Worm (Caenorhabditis elegans) whole organism, L4 larva: ENCODE results near the gene ntp-1.

Source experiments
- F37D6.2 ChIP-seq: sonication (generic microtip); optimal IDR thresholded peaks from 2 replicates; lab custom pipeline; 2016; ENCODE audit warnings: mild to moderate bottlenecking, missing genetic modification characterization, missing compliant biosample characterization
- F49E8.2 ChIP-seq: sonication (generic microtip); optimal IDR thresholded peaks from 2 replicates; lab custom pipeline; 2016; ENCODE audit warnings: missing compliant biosample characterization, mild to moderate bottlenecking, missing genetic modification characterization, borderline replicate concordance
- T20F7.1 ChIP-seq: fragments of 200-800 bp; sonication (Bioruptor generic); optimal IDR thresholded peaks from 2 replicates; lab custom pipeline; 2018; ENCODE audit warnings: mild to moderate bottlenecking, missing genetic modification characterization, missing compliant biosample characterization
- Y75B8A.6 ChIP-seq: fragments of 200-800 bp; sonication (Bioruptor generic); IDR thresholded peaks from 2 replicates; pipeline ENCODE4 v1.3.6; 2022; ENCODE audit warnings: missing genetic modification reagents, missing genetic modification characterization, missing compliant biosample characterization
- ZK337.2 ChIP-seq: fragments of 200-800 bp; sonication (Bioruptor generic); IDR thresholded peaks from 2 replicates; pipeline ENCODE4 v1.3.6; 2022; ENCODE audit warnings: missing genetic modification reagents, missing genetic modification characterization, missing compliant biosample characterization
- aha-1 ChIP-seq: fragments of 150-350 bp; peaks from one replicate; lab custom pipeline; 2014; ENCODE audit warnings: missing biosample characterization, missing genetic modification characterization
- ceh-32 ChIP-seq: sonication (generic microtip); optimal IDR thresholded peaks from 2 replicates; lab custom pipeline; 2016; ENCODE audit warnings: mild to moderate bottlenecking, missing genetic modification characterization, missing compliant biosample characterization; ENCODE audit not compliant: poor library complexity
- ceh-44 ChIP-seq: fragments of 200-800 bp; sonication (Bioruptor generic); IDR thresholded peaks from 2 replicates; pipeline ENCODE4 v1.3.6; 2022; ENCODE audit warnings: missing genetic modification reagents, missing genetic modification characterization, missing compliant biosample characterization
- ceh-82 ChIP-seq: sonication (generic microtip); optimal IDR thresholded peaks from 2 replicates; lab custom pipeline; 2017; ENCODE audit warnings: missing biosample characterization, missing genetic modification characterization
- daf-16 ChIP-seq, 3 experiments: sonication (generic microtip); optimal IDR thresholded peaks; 2 replicates each; lab custom pipeline; 2016 to 2017; ENCODE audit warnings: missing genetic modification characterization in 3 of 3, missing genetic modification reagents in 3 of 3, mild to moderate bottlenecking in 2 of 3, missing compliant biosample characterization in 2 of 3, missing biosample characterization in 1 of 3, moderate library complexity in 1 of 3
- dmd-6 ChIP-seq: fragments of 200-800 bp; sonication (Bioruptor generic); IDR thresholded peaks from 2 replicates; pipeline ENCODE4 v1.3.6; 2022; ENCODE audit warnings: missing genetic modification reagents, missing genetic modification characterization, missing compliant biosample characterization
- duxl-1 ChIP-seq: sonication (generic microtip); optimal IDR thresholded peaks from 2 replicates; lab custom pipeline; 2016; ENCODE audit warnings: mild to moderate bottlenecking, missing genetic modification characterization, moderate library complexity, missing compliant biosample characterization; ENCODE audit not compliant: poor library complexity
- dve-1 ChIP-seq: sonication (generic microtip); optimal IDR thresholded peaks from 2 replicates; lab custom pipeline; 2017; ENCODE audit warnings: antibody characterized with exemption, mild to moderate bottlenecking, missing genetic modification characterization, missing compliant biosample characterization; ENCODE audit not compliant: insufficient read depth
- egl-43 ChIP-seq: fragments of 200-800 bp; sonication (Bioruptor generic); IDR thresholded peaks from 2 replicates; pipeline ENCODE4 v1.3.6; 2022; ENCODE audit warnings: missing genetic modification reagents, missing genetic modification characterization, missing compliant biosample characterization
- gei-8 ChIP-seq: fragments of 200-800 bp; sonication (Bioruptor generic); optimal IDR thresholded peaks from 2 replicates; lab custom pipeline; 2018; ENCODE audit warnings: mild to moderate bottlenecking, missing genetic modification characterization, missing compliant biosample characterization
- hlh-11 ChIP-seq: fragments of 200-800 bp; sonication (Bioruptor generic); optimal IDR thresholded peaks from 2 replicates; lab custom pipeline; 2018; ENCODE audit warnings: mild to moderate bottlenecking, missing genetic modification characterization, missing compliant biosample characterization
- jun-1 ChIP-seq: fragments of 150-350 bp; optimal IDR thresholded peaks from 2 replicates; lab custom pipeline; 2014; ENCODE audit warnings: missing biosample characterization, missing genetic modification reagents, missing genetic modification characterization
- lin-13 ChIP-seq: fragments of 150-350 bp; optimal IDR thresholded peaks from 2 replicates; lab custom pipeline; 2014; ENCODE audit warnings: missing biosample characterization, missing genetic modification reagents, missing genetic modification characterization
- lin-29 ChIP-seq: fragments of 200-800 bp; sonication (Bioruptor generic); IDR thresholded peaks from 2 replicates; pipeline ENCODE4 v1.3.6; 2022; ENCODE audit warnings: missing genetic modification reagents, missing genetic modification characterization, missing compliant biosample characterization
- lin-39 ChIP-seq: fragments of 150-350 bp; optimal IDR thresholded peaks from 2 replicates; lab custom pipeline; 2014; ENCODE audit warnings: missing biosample characterization, missing genetic modification reagents, missing genetic modification characterization
- lir-3 ChIP-seq: sonication (generic microtip); optimal IDR thresholded peaks from 2 replicates; lab custom pipeline; 2016; ENCODE audit warnings: mild to moderate bottlenecking, missing genetic modification characterization, missing compliant biosample characterization
- lsy-2 ChIP-seq, 2 experiments: fragments of 150-350 bp in 1 of 2; sonication (generic microtip) in 1 of 2; optimal IDR thresholded peaks; 2 replicates each; lab custom pipeline; 2014 to 2017; ENCODE audit warnings: missing biosample characterization in 2 of 2, missing genetic modification characterization in 2 of 2
- madf-5 ChIP-seq, 2 experiments: fragments of 200-800 bp; sonication (Bioruptor generic); IDR thresholded peaks; 2 replicates each; pipeline ENCODE4 v1.3.6; 2022; ENCODE audit warnings: missing compliant biosample characterization in 2 of 2, missing genetic modification characterization in 2 of 2
- mdt-29 ChIP-seq: fragments of 200-800 bp; sonication (Bioruptor generic); IDR thresholded peaks from 2 replicates; pipeline ENCODE4 v1.3.6; 2022; ENCODE audit warnings: missing genetic modification reagents, missing genetic modification characterization, missing compliant biosample characterization
- mep-1 ChIP-seq: fragments of 150-350 bp; sonication (generic microtip); optimal IDR thresholded peaks from 3 replicates; lab custom pipeline; 2014; ENCODE audit warnings: missing biosample characterization, missing genetic modification characterization
- mxl-2 ChIP-seq: fragments of 200-800 bp; sonication (Bioruptor generic); conservative IDR thresholded peaks from 2 replicates; pipeline ENCODE4 v1.3.6; 2022; ENCODE audit warnings: missing genetic modification reagents, missing genetic modification characterization, missing compliant biosample characterization
- mxl-3 ChIP-seq: fragments of 200-800 bp; sonication (Bioruptor generic); optimal IDR thresholded peaks from 2 replicates; lab custom pipeline; 2018; ENCODE audit warnings: mild to moderate bottlenecking, missing genetic modification characterization, missing compliant biosample characterization
- nhr-10 ChIP-seq: fragments of 150-350 bp; optimal IDR thresholded peaks from 2 replicates; lab custom pipeline; 2014; ENCODE audit warnings: missing biosample characterization, missing genetic modification characterization
- nhr-102 ChIP-seq: sonication (generic microtip); optimal IDR thresholded peaks from 2 replicates; lab custom pipeline; 2016; ENCODE audit warnings: mild to moderate bottlenecking, missing genetic modification characterization, moderate library complexity, missing compliant biosample characterization
- nhr-11 ChIP-seq: fragments of 150-350 bp; optimal IDR thresholded peaks from 2 replicates; lab custom pipeline; 2014; ENCODE audit warnings: missing biosample characterization, missing genetic modification characterization
- nhr-111 ChIP-seq: fragments of 200-800 bp; sonication (Bioruptor generic); optimal IDR thresholded peaks from 2 replicates; lab custom pipeline; 2018; ENCODE audit warnings: mild to moderate bottlenecking, missing genetic modification characterization, missing compliant biosample characterization
- nhr-237 ChIP-seq: sonication (generic microtip); optimal IDR thresholded peaks from 2 replicates; lab custom pipeline; 2017; ENCODE audit warnings: missing biosample characterization, missing genetic modification characterization
- nhr-25 ChIP-seq: sonication (generic microtip); optimal IDR thresholded peaks from 2 replicates; lab custom pipeline; 2017; ENCODE audit warnings: missing genetic modification characterization, mild to moderate bottlenecking, missing compliant biosample characterization, antibody characterized with exemption, moderate library complexity, borderline replicate concordance; ENCODE audit not compliant: insufficient read depth
- nhr-28 ChIP-seq: fragments of 150-350 bp; optimal IDR thresholded peaks from 2 replicates; lab custom pipeline; 2014; ENCODE audit warnings: missing biosample characterization, missing genetic modification characterization
- nhr-41 ChIP-seq: fragments of 200-800 bp; sonication (Bioruptor generic); IDR thresholded peaks from 2 replicates; pipeline ENCODE4 v1.3.6; 2022; ENCODE audit warnings: missing genetic modification reagents, missing genetic modification characterization, missing compliant biosample characterization
- nhr-42 ChIP-seq: fragments of 200-800 bp; sonication (Bioruptor generic); IDR thresholded peaks from 2 replicates; pipeline ENCODE4 v1.3.6; 2022; ENCODE audit warnings: missing genetic modification characterization, missing compliant biosample characterization
- nhr-6 ChIP-seq: fragments of 150-350 bp; optimal IDR thresholded peaks from 2 replicates; lab custom pipeline; 2014; ENCODE audit warnings: missing biosample characterization, missing genetic modification characterization
- nhr-77 ChIP-seq: fragments of 150-350 bp; optimal IDR thresholded peaks from 2 replicates; lab custom pipeline; 2014; ENCODE audit warnings: missing biosample characterization, missing genetic modification characterization
- pha-4 ChIP-seq, 2 experiments: fragments of 150-350 bp in 1 of 2; fragments of 200-800 bp in 1 of 2; sonication (Bioruptor generic) in 1 of 2; IDR thresholded peaks in 1 of 2; optimal IDR thresholded peaks in 1 of 2; 2 replicates each; pipeline versions ENCODE4 v1.3.6 to Lab custom; 2014 to 2022; ENCODE audit warnings: missing genetic modification characterization in 2 of 2, missing genetic modification reagents in 2 of 2, missing biosample characterization in 1 of 2, missing compliant biosample characterization in 1 of 2
- pqm-1 ChIP-seq: sonication (generic microtip); optimal IDR thresholded peaks from 2 replicates; lab custom pipeline; 2017; ENCODE audit warnings: missing biosample characterization, missing genetic modification characterization
- skn-1 ChIP-seq: fragments of 150-350 bp; optimal IDR thresholded peaks from 2 replicates; lab custom pipeline; 2014; ENCODE audit warnings: missing biosample characterization, missing genetic modification characterization
- snpc-1.2 ChIP-seq: fragments of 200-800 bp; sonication (Bioruptor generic); IDR thresholded peaks from 2 replicates; pipeline ENCODE4 v1.3.6; 2022; ENCODE audit warnings: missing genetic modification reagents, missing genetic modification characterization, missing compliant biosample characterization
- snpc-4 ChIP-seq: fragments of 150-350 bp; optimal IDR thresholded peaks from 2 replicates; lab custom pipeline; 2014; ENCODE audit warnings: missing biosample characterization, missing genetic modification characterization
- tag-97 ChIP-seq: fragments of 200-800 bp; sonication (Bioruptor generic); IDR thresholded peaks from 2 replicates; pipeline ENCODE4 v1.3.6; 2022; ENCODE audit warnings: missing genetic modification characterization, missing compliant biosample characterization
- tra-1 ChIP-seq: fragments of 200-800 bp; sonication (Bioruptor generic); IDR thresholded peaks from 2 replicates; pipeline ENCODE4 v1.3.6; 2022; ENCODE audit warnings: missing genetic modification reagents, missing genetic modification characterization, missing compliant biosample characterization
- unc-130 ChIP-seq: sonication (generic microtip); optimal IDR thresholded peaks from 2 replicates; lab custom pipeline; 2016; ENCODE audit warnings: missing genetic modification reagents, missing genetic modification characterization, missing compliant biosample characterization
- vab-7 ChIP-seq: fragments of 200-800 bp; sonication (Bioruptor generic); IDR thresholded peaks from 2 replicates; pipeline ENCODE4 v1.3.6; 2022; ENCODE audit warnings: missing genetic modification reagents, missing genetic modification characterization, missing compliant biosample characterization
- zag-1 ChIP-seq: fragments of 150-350 bp; optimal IDR thresholded peaks from 2 replicates; lab custom pipeline; 2014; ENCODE audit warnings: missing biosample characterization, missing genetic modification characterization
- zfp-3 ChIP-seq: fragments of 200-800 bp; sonication (Bioruptor generic); conservative IDR thresholded peaks from 2 replicates; pipeline ENCODE4 v1.3.6; 2022; ENCODE audit warnings: missing genetic modification reagents, missing genetic modification characterization, missing compliant biosample characterization
- ztf-11 ChIP-seq: fragments of 150-350 bp; optimal IDR thresholded peaks from 2 replicates; lab custom pipeline; 2014; ENCODE audit warnings: missing biosample characterization, missing genetic modification characterization

The ntp-1 gene

DNA sequence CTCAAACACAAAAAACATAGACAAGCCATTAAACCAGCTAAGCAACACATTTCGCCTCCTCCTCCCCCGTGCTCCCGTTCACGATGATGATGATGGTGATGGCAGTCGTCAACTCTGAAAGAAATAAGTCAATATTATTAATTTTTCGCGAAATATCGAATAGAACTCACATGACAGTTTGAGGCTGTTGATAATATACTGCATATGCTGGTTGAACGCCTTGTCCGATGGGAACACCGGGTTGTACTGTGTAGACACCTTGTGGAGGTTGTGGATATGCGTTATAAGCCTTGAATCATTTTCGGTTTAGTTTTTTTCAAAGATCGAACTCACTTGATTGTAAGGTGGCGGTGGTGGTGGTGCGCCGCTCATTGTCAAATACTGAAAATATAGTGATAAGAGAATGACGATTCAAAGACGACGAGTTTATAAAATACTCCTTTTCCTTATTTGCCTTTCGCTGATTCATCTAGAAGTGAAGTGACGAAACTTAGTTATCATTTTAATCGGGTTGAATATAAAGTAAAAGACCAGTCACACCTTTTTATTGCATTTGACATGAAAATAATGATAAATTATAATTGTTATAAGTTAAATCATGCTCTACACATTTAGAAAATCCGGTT lies 2.7 kb downstream of the ntp-1 start, which contains the start of gene C33H5.13:
TSS of gene C33H5.13 (minus strand) at position 443 of the 626 bp plus-strand sequence.
- TF ChIP-seq pha-4 (GFP tag; IDR thresholded peaks at IDR 0.05; lab: Robert Waterston, UW): no peak
- TF ChIP-seq pha-4 (tag; optimal IDR thresholded peaks at IDR 0.05; lab: Kevin White, UChicago): no peak
- peak; percentile 18 for TF ChIP-seq T20F7.1
- TF ChIP-seq vab-7: no peak
- no peak for TF ChIP-seq ceh-82
- TF ChIP-seq zag-1 (tag; lab: Kevin White, UChicago): no peak
- TF ChIP-seq mxl-3 (GFP tag; lab: Kevin White, UChicago): no peak
- TF ChIP-seq egl-43 (GFP tag; lab: Robert Waterston, UW): no peak
- no peak for TF ChIP-seq ztf-11
- no peak for TF ChIP-seq zfp-3
- no peak for TF ChIP-seq lin-39 (tag; lab: Kevin White, UChicago)
- no peak for TF ChIP-seq daf-16 (GFP tag; optimal IDR thresholded peaks at IDR 0.05; lab: Kevin White, UChicago)
- TF ChIP-seq daf-16 (tag; optimal IDR thresholded peaks at IDR 0.05; lab: Kevin White, UChicago): peak; percentile 44
- no peak for TF ChIP-seq snpc-4 (tag; lab: Kevin White, UChicago)
- no peak for TF ChIP-seq nhr-111 (GFP tag; lab: Kevin White, UChicago)
- TF ChIP-seq ceh-32 (tag; lab: Kevin White, UChicago): no peak
- no peak for TF ChIP-seq nhr-10 (tag; lab: Kevin White, UChicago)
- no peak for TF ChIP-seq tra-1
- TF ChIP-seq dmd-6 (GFP tag; lab: Robert Waterston, UW): peak; percentile 8; the same call in 1 of the 2 replicates
- no peak for TF ChIP-seq mdt-29
- TF ChIP-seq madf-5 (GFP tag; IDR thresholded peaks at IDR 0.05; lab: Robert Waterston, UW): no peak
- TF ChIP-seq mep-1 (tag; lab: Kevin White, UChicago): no peak
- no peak for TF ChIP-seq ceh-44
- peak; percentile 49 for TF ChIP-seq nhr-28 (tag; lab: Kevin White, UChicago)
- TF ChIP-seq mxl-2: no peak
- TF ChIP-seq snpc-1.2: no peak
- TF ChIP-seq pqm-1 (tag; lab: Kevin White, UChicago): peak; percentile 90
- TF ChIP-seq F37D6.2: no peak
- TF ChIP-seq Y75B8A.6 (GFP tag; lab: Robert Waterston, UW): no peak
- no peak for TF ChIP-seq nhr-25 (tag; lab: Kevin White, UChicago)
- no peak for TF ChIP-seq lin-13 (GFP tag; lab: Kevin White, UChicago)
- peak; percentile 43 for TF ChIP-seq nhr-77 (tag; lab: Kevin White, UChicago)
- TF ChIP-seq nhr-102 (tag; lab: Kevin White, UChicago): no peak
- no peak for TF ChIP-seq lir-3 (tag; lab: Kevin White, UChicago)
- TF ChIP-seq lin-29 (GFP tag; lab: Robert Waterston, UW): no peak
- TF ChIP-seq lsy-2 (tag; optimal IDR thresholded peaks at IDR 0.05; lab: Kevin White, UChicago): peak in 1 of 2 experiments; percentile 18
- TF ChIP-seq jun-1: no peak
- TF ChIP-seq hlh-11 (tag; lab: Kevin White, UChicago): peak; percentile 61
- TF ChIP-seq dve-1 (tag; lab: Kevin White, UChicago): peak; percentile 50
- no peak for TF ChIP-seq nhr-41 (GFP tag; lab: Robert Waterston, UW)
- no peak for TF ChIP-seq duxl-1 (tag; lab: Kevin White, UChicago)
- no peak for TF ChIP-seq gei-8
- no peak for TF ChIP-seq F49E8.2
- TF ChIP-seq nhr-11 (tag; lab: Kevin White, UChicago): no peak
- no peak for TF ChIP-seq unc-130
- TF ChIP-seq nhr-42 (GFP tag; lab: Robert Waterston, UW): no peak
- TF ChIP-seq aha-1: peak; percentile 71
- no peak for TF ChIP-seq nhr-237 (tag; lab: Kevin White, UChicago)
- no peak for TF ChIP-seq skn-1 (tag; lab: Kevin White, UChicago)
- TF ChIP-seq ZK337.2 (GFP tag; lab: Robert Waterston, UW): no peak
- TF ChIP-seq nhr-6 (tag; lab: Kevin White, UChicago): no peak
- TF ChIP-seq tag-97 (GFP tag; lab: Robert Waterston, UW): no peak
